Fruit fly (Drosophila melanogaster) whole organism, embryonic: ENCODE results near the gene CG10801.

Source experiments
- ATbp ChIP-seq: fragments of 200-800 bp; sonication (Bioruptor generic); optimal IDR thresholded peaks from 2 replicates; lab custom pipeline; 2017; ENCODE audit warnings: missing biosample characterization, mild to moderate bottlenecking, missing genetic modification characterization, missing genetic modification reagents
- B-H2 ChIP-seq: fragments of 200-800 bp; sonication (Bioruptor generic); optimal IDR thresholded peaks from 2 replicates; lab custom pipeline; 2018; ENCODE audit warnings: missing biosample characterization, mild to moderate bottlenecking, missing genetic modification characterization
- CG10979 ChIP-seq: fragments of 200-800 bp; sonication (Bioruptor generic); optimal IDR thresholded peaks from 2 replicates; lab custom pipeline; 2018; ENCODE audit warnings: missing biosample characterization, mild to moderate bottlenecking, missing genetic modification characterization, moderate library complexity
- CG11085 ChIP-seq: fragments of 200-800 bp; sonication (Bioruptor generic); IDR thresholded peaks from 2 replicates; pipeline ENCODE4 v1.3.6; 2022; ENCODE audit warnings: missing biosample characterization, missing genetic modification characterization
- CG12071 ChIP-seq: fragments of 200-800 bp; sonication (Bioruptor generic); optimal IDR thresholded peaks from 3 replicates; lab custom pipeline; 2018; ENCODE audit warnings: missing biosample characterization, mild to moderate bottlenecking, missing genetic modification characterization
- CG14860 ChIP-seq: fragments of 200-800 bp; sonication (Bioruptor generic); IDR thresholded peaks from 3 replicates; pipeline ENCODE4 v1.3.6; 2022; ENCODE audit warnings: missing biosample characterization, missing genetic modification characterization; ENCODE audit not compliant: partially characterized antibody
- CG32532 ChIP-seq: fragments of 200-800 bp; sonication (Bioruptor generic); IDR thresholded peaks from 2 replicates; pipeline ENCODE4 v1.3.6; 2022; ENCODE audit warnings: missing biosample characterization, missing genetic modification characterization
- CG4854 ChIP-seq: fragments of 200-800 bp; sonication (Bioruptor generic); optimal IDR thresholded peaks from 2 replicates; lab custom pipeline; 2016; ENCODE audit warnings: missing biosample characterization, missing genetic modification characterization, inconsistent platforms
- CG6654 ChIP-seq: fragments of 200-800 bp; sonication (Bioruptor generic); optimal IDR thresholded peaks from 2 replicates; lab custom pipeline; 2017; ENCODE audit warnings: missing biosample characterization, mild to moderate bottlenecking, missing genetic modification characterization
- CG7987 ChIP-seq: fragments of 200-800 bp; sonication (Bioruptor generic); optimal IDR thresholded peaks from 2 replicates; lab custom pipeline; 2018; ENCODE audit warnings: missing biosample characterization, mild to moderate bottlenecking, missing genetic modification characterization, moderate library complexity
- CG8290 ChIP-seq, 3 experiments: fragments of 200-800 bp; sonication (Bioruptor generic); optimal IDR thresholded peaks; 2 replicates each; lab custom pipeline; 2016 to 2019; ENCODE audit warnings: missing biosample characterization in 3 of 3, missing genetic modification characterization in 3 of 3, mild to moderate bottlenecking in 2 of 3, moderate library complexity in 1 of 3
- CG9215 ChIP-seq: fragments of 200-800 bp; sonication (Bioruptor generic); IDR thresholded peaks from 2 replicates; pipeline ENCODE4 v1.3.6; 2022; ENCODE audit warnings: missing biosample characterization, missing genetic modification characterization
- CG9797 ChIP-seq: fragments of 200-800 bp; sonication (Bioruptor generic); optimal IDR thresholded peaks from 3 replicates; lab custom pipeline; 2018; ENCODE audit warnings: missing biosample characterization, mild to moderate bottlenecking, missing genetic modification characterization
- CTCF ChIP-seq: fragments of 200-800 bp; sonication (Bioruptor generic); optimal IDR thresholded peaks from 2 replicates; lab custom pipeline; 2017; ENCODE audit warnings: missing biosample characterization, mild to moderate bottlenecking, missing genetic modification characterization, moderate library complexity
- CkIIα-i1 ChIP-seq: fragments of 200-800 bp; sonication (Bioruptor generic); IDR thresholded peaks from 2 replicates; pipeline ENCODE4 v1.3.6; 2022; ENCODE audit warnings: missing biosample characterization, missing genetic modification characterization
- D ChIP-seq, 2 experiments: fragments of 200-800 bp in 1 of 2; fragments of >200 bp in 1 of 2; sonication (Bioruptor generic) in 1 of 2; optimal IDR thresholded peaks; 2 replicates in 1 of 2; 3 replicates in 1 of 2; lab custom pipeline; 2017; ENCODE audit warnings: mild to moderate bottlenecking in 1 of 2, missing biosample characterization in 1 of 2, missing genetic modification characterization in 1 of 2, missing genetic modification reagents in 1 of 2
- Elba2 ChIP-seq: fragments of 200-800 bp; sonication (Bioruptor generic); optimal IDR thresholded peaks from 3 replicates; lab custom pipeline; 2016; ENCODE audit warnings: missing biosample characterization, missing genetic modification characterization
- Gug ChIP-seq: fragments of 200-800 bp; sonication (Bioruptor generic); IDR thresholded peaks from 4 replicates; pipeline ENCODE4 v1.3.6; 2022; ENCODE audit warnings: missing biosample characterization, missing genetic modification characterization
- HHEX ChIP-seq: fragments of 200-800 bp; sonication (Bioruptor generic); optimal IDR thresholded peaks from 3 replicates; lab custom pipeline; 2017; ENCODE audit warnings: missing biosample characterization, mild to moderate bottlenecking, missing genetic modification characterization, missing genetic modification reagents
- HLH3B ChIP-seq: fragments of 200-800 bp; sonication (Bioruptor generic); IDR thresholded peaks from 2 replicates; pipeline ENCODE4 v1.3.6; 2022; ENCODE audit warnings: missing biosample characterization, missing genetic modification characterization
- HLHmδ ChIP-seq: fragments of 200-800 bp; sonication (Bioruptor generic); optimal IDR thresholded peaks from 2 replicates; lab custom pipeline; 2018; ENCODE audit warnings: missing biosample characterization, mild to moderate bottlenecking, missing genetic modification characterization, moderate library complexity
- Hmx ChIP-seq: fragments of 200-800 bp; sonication (Bioruptor generic); optimal IDR thresholded peaks from 2 replicates; lab custom pipeline; 2016; ENCODE audit warnings: missing biosample characterization, missing genetic modification characterization
- Hr51 ChIP-seq, 2 experiments: fragments of 200-800 bp; sonication (Bioruptor generic); optimal IDR thresholded peaks; 2 replicates in 1 of 2; 3 replicates in 1 of 2; lab custom pipeline; 2016 to 2018; ENCODE audit warnings: missing biosample characterization in 2 of 2, missing genetic modification characterization in 2 of 2, mild to moderate bottlenecking in 1 of 2, moderate library complexity in 1 of 2
- Mad ChIP-seq: fragments of 200-800 bp; sonication (Bioruptor generic); optimal IDR thresholded peaks from 2 replicates; lab custom pipeline; 2016; ENCODE audit warnings: missing biosample characterization, missing genetic modification characterization
- Max ChIP-seq: fragments of 200-800 bp; sonication (Bioruptor generic); optimal IDR thresholded peaks from 2 replicates; lab custom pipeline; 2016; ENCODE audit warnings: missing biosample characterization, mild to moderate bottlenecking, missing genetic modification characterization
- Mrtf ChIP-seq: fragments of 200-800 bp; sonication (Bioruptor generic); IDR thresholded peaks from 3 replicates; pipeline ENCODE4 v1.3.6; 2022; ENCODE audit warnings: missing biosample characterization, missing genetic modification characterization
- Nf-YB ChIP-seq: fragments of 200-800 bp; sonication (Bioruptor generic); optimal IDR thresholded peaks from 3 replicates; lab custom pipeline; 2019; ENCODE audit warnings: missing biosample characterization, mild to moderate bottlenecking, missing genetic modification characterization, moderate library complexity
- NfI ChIP-seq: fragments of 200-800 bp; sonication (Bioruptor generic); optimal IDR thresholded peaks from 3 replicates; lab custom pipeline; 2018; ENCODE audit warnings: missing biosample characterization, mild to moderate bottlenecking, missing genetic modification characterization, moderate library complexity
- Optix ChIP-seq: fragments of 200-800 bp; sonication (Bioruptor generic); IDR thresholded peaks from 3 replicates; pipeline ENCODE4 v1.3.6; 2022; ENCODE audit warnings: missing biosample characterization, missing genetic modification characterization
- Usf ChIP-seq: fragments of 200-800 bp; sonication (Bioruptor generic); optimal IDR thresholded peaks from 2 replicates; lab custom pipeline; 2017; ENCODE audit warnings: missing genotype, missing biosample characterization, missing genetic modification characterization
- Xrp1 ChIP-seq: fragments of 200-800 bp; sonication (Bioruptor generic); IDR thresholded peaks from 2 replicates; pipeline ENCODE4 v1.3.6; 2022; ENCODE audit warnings: missing biosample characterization, missing genetic modification characterization
- bab2 ChIP-seq: fragments of 200-800 bp; sonication (Bioruptor generic); optimal IDR thresholded peaks from 2 replicates; lab custom pipeline; 2016; ENCODE audit warnings: missing biosample characterization, missing genetic modification characterization
- br ChIP-seq: fragments of >200 bp; optimal IDR thresholded peaks from 2 replicates; lab custom pipeline; 2017
- cato ChIP-seq: fragments of 200-800 bp; sonication (Bioruptor generic); optimal IDR thresholded peaks from 2 replicates; lab custom pipeline; 2016; ENCODE audit warnings: missing biosample characterization, missing genetic modification characterization, borderline replicate concordance
- caup ChIP-seq: fragments of 200-800 bp; sonication (Bioruptor generic); optimal IDR thresholded peaks from 3 replicates; lab custom pipeline; 2017; ENCODE audit warnings: missing biosample characterization, mild to moderate bottlenecking, missing genetic modification characterization, moderate library complexity; ENCODE audit not compliant: severe bottlenecking
- chm ChIP-seq: fragments of 200-800 bp; sonication (Bioruptor generic); IDR thresholded peaks from 2 replicates; pipeline ENCODE4 v1.3.6; 2022; ENCODE audit warnings: missing biosample characterization, missing genetic modification characterization
- corto ChIP-seq: fragments of 200-800 bp; sonication (Bioruptor generic); optimal IDR thresholded peaks from 2 replicates; lab custom pipeline; 2016; ENCODE audit warnings: missing biosample characterization, mild to moderate bottlenecking, missing genetic modification characterization, moderate library complexity
- cwo ChIP-seq: fragments of 200-800 bp; sonication (Bioruptor generic); optimal IDR thresholded peaks from 3 replicates; lab custom pipeline; 2017; ENCODE audit warnings: missing biosample characterization, missing genetic modification characterization, mild to moderate bottlenecking, moderate library complexity, missing genetic modification reagents
- gcm ChIP-seq: fragments of 200-800 bp; sonication (Bioruptor generic); optimal IDR thresholded peaks from 2 replicates; lab custom pipeline; 2019; ENCODE audit warnings: missing biosample characterization, mild to moderate bottlenecking, missing genetic modification characterization, moderate library complexity
- insv ChIP-seq, 2 experiments: fragments of 200-800 bp; sonication (Bioruptor generic); optimal IDR thresholded peaks; 3 replicates each; lab custom pipeline; 2016 to 2018; ENCODE audit warnings: missing biosample characterization in 2 of 2, missing genetic modification characterization in 2 of 2
- lilli ChIP-seq: fragments of 200-800 bp; sonication (Bioruptor generic); optimal IDR thresholded peaks from 3 replicates; lab custom pipeline; 2016; ENCODE audit warnings: missing biosample characterization, missing genetic modification characterization
- lmd ChIP-seq: fragments of 200-800 bp; sonication (Bioruptor generic); IDR thresholded peaks from 2 replicates; pipeline ENCODE4 v1.3.6; 2022; ENCODE audit warnings: missing biosample characterization, missing genetic modification characterization
- lov ChIP-seq, 2 experiments: fragments of 200-800 bp in 1 of 2; fragments of >200 bp in 1 of 2; sonication (Bioruptor generic) in 1 of 2; IDR thresholded peaks in 1 of 2; optimal IDR thresholded peaks in 1 of 2; 2 replicates in 1 of 2; 3 replicates in 1 of 2; pipeline versions ENCODE4 v1.3.6 to Lab custom; 2017 to 2022; ENCODE audit warnings: missing biosample characterization in 1 of 2, missing genetic modification characterization in 1 of 2
- pum ChIP-seq: fragments of 200-800 bp; sonication (Bioruptor generic); optimal IDR thresholded peaks from 2 replicates; lab custom pipeline; 2016; ENCODE audit warnings: missing biosample characterization, missing genetic modification characterization
- schlank ChIP-seq: fragments of 200-800 bp; sonication (Bioruptor generic); optimal IDR thresholded peaks from 2 replicates; lab custom pipeline; 2018; ENCODE audit warnings: missing biosample characterization, mild to moderate bottlenecking, missing genetic modification characterization
- trh ChIP-seq: fragments of 200-800 bp; sonication (Bioruptor generic); optimal IDR thresholded peaks from 2 replicates; lab custom pipeline; 2016; ENCODE audit warnings: missing biosample characterization, missing genetic modification characterization
- z ChIP-seq: fragments of 200-800 bp; sonication (Bioruptor generic); IDR thresholded peaks from 3 replicates; pipeline ENCODE4 v1.3.6; 2022; ENCODE audit warnings: missing biosample characterization, missing genetic modification characterization

Gene CG10801

dm6 chrX:3482119-3483014, 22.0 kb downstream of the CG10801 start, which contains the start of the genes CG10804 and CG10802 (continued):
- TF ChIP-seq D (optimal IDR thresholded peaks at IDR 0.05; lab: Kevin White, UChicago) (peak; percentile 15), D (GFP tag; optimal IDR thresholded peaks at IDR 0.05; lab: Kevin White, UChicago) (peak; percentile 32), CG6654 (peak; percentile 7), HLHmδ (GFP tag; lab: Kevin White, UChicago) (no peak), Usf (peak; percentile 30), CG9797 (GFP tag; lab: Kevin White, UChicago) (peak; percentile 45), CG32532 (GFP tag; lab: Robert Waterston, UW) (peak; percentile 85), HLH3B (peak; percentile 75), caup (GFP tag; lab: Kevin White, UChicago) (peak; percentile 43), pum (GFP tag; lab: Kevin White, UChicago) (peak; percentile 79), Hmx (peak; percentile 19), CG11085 (GFP tag; lab: Robert Waterston, UW) (peak; percentile 83), CkIIα-i1 (GFP tag; lab: Robert Waterston, UW) (no peak), CG12071 (GFP tag; lab: Kevin White, UChicago) (no peak), Mrtf (peak; percentile 70), cwo (peak; percentile 24), CG9215 (GFP tag; lab: Robert Waterston, UW) (peak; percentile 88), z (0 out of 3 replicates have a peak, but pooled peaks have one; percentile 38), schlank (tag; lab: Kevin White, UChicago) (peak; percentile 42), corto (GFP tag; lab: Kevin White, UChicago) (no peak), Nf-YB (GFP tag; lab: Kevin White, UChicago) (no peak), trh (GFP tag; lab: Kevin White, UChicago) (no peak), Gug (peak; percentile 83), CG8290 (GFP tag; optimal IDR thresholded peaks at IDR 0.05; lab: Kevin White, UChicago) (peak; percentile 81), CG8290 (tag; optimal IDR thresholded peaks at IDR 0.05; lab: Kevin White, UChicago) (no peak), CG7987 (GFP tag; lab: Kevin White, UChicago) (peak; percentile 14), chm (GFP tag; lab: Robert Waterston, UW) (peak; percentile 64; the same call in 1 of the 2 replicates), lilli (GFP tag; lab: Kevin White, UChicago) (peak; percentile 90), insv (GFP tag; optimal IDR thresholded peaks at IDR 0.05; lab: Kevin White, UChicago) (peak in 1 of 2 experiments; percentile 86), Mad (GFP tag; lab: Kevin White, UChicago) (peak; percentile 69), cato (GFP tag; lab: Kevin White, UChicago) (peak; percentile 62), CG10979 (peak; percentile 49), CG14860 (GFP tag; lab: Robert Waterston, UW) (peak; percentile 57; the same call in 2 of the 3 replicates), Max (GFP tag; lab: Kevin White, UChicago) (peak; percentile 64), Elba2 (peak; percentile 11), Optix (GFP tag; lab: Robert Waterston, UW) (peak; percentile 68; the same call in 1 of the 3 replicates), CG4854 (GFP tag; lab: Kevin White, UChicago) (peak; percentile 50), CTCF (GFP tag; lab: Kevin White, UChicago) (no peak), gcm (GFP tag; lab: Kevin White, UChicago) (no peak), HHEX (peak; percentile 52), lmd (peak; percentile 80), lov (optimal IDR thresholded peaks at IDR 0.05; lab: Kevin White, UChicago) (no peak), lov (GFP tag; IDR thresholded peaks at IDR 0.05; lab: Robert Waterston, UW) (peak; percentile 64; the same call in 1 of the 3 replicates), Hr51 (GFP tag; optimal IDR thresholded peaks at IDR 0.05; lab: Kevin White, UChicago) (peak; percentile 56 to 68), bab2 (GFP tag; lab: Kevin White, UChicago) (peak; percentile 77), B-H2 (GFP tag; lab: Kevin White, UChicago) (peak; percentile 36), Xrp1 (GFP tag; lab: Robert Waterston, UW) (peak; percentile 93), ATbp (GFP tag; lab: Kevin White, UChicago) (no peak), br (lab: Kevin White, UChicago) (no peak), NfI (GFP tag; lab: Kevin White, UChicago) (peak; percentile 65)
